Fruit fly (Drosophila melanogaster) whole organism, embryonic: Measurements from ENCODE around the gene Rtnl1.

Experiments used
- Blimp-1 ChIP-seq: fragments of 200-800 bp; sonication (Bioruptor generic); optimal IDR thresholded peaks from 3 replicates; lab custom pipeline; 2018; ENCODE audit warnings: missing biosample characterization, missing genetic modification characterization, mild to moderate bottlenecking, moderate library complexity, missing genetic modification reagents
- CG10654 ChIP-seq: fragments of 200-800 bp; sonication (Bioruptor generic); optimal IDR thresholded peaks from 2 replicates; lab custom pipeline; 2016; ENCODE audit warnings: missing biosample characterization, missing genetic modification characterization
- CG10979 ChIP-seq: fragments of 200-800 bp; sonication (Bioruptor generic); optimal IDR thresholded peaks from 2 replicates; lab custom pipeline; 2018; ENCODE audit warnings: missing biosample characterization, mild to moderate bottlenecking, missing genetic modification characterization, moderate library complexity
- CG12942 ChIP-seq: fragments of 200-800 bp; sonication (Bioruptor generic); optimal IDR thresholded peaks from 3 replicates; lab custom pipeline; 2016; ENCODE audit warnings: missing biosample characterization, missing genetic modification characterization
- CG14014 ChIP-seq: fragments of 200-800 bp; sonication (Bioruptor generic); IDR thresholded peaks from 2 replicates; pipeline ENCODE4 v1.3.6; 2022; ENCODE audit warnings: missing biosample characterization, missing genetic modification characterization
- CG14050 ChIP-seq: fragments of 200-800 bp; sonication (Bioruptor generic); IDR thresholded peaks from 3 replicates; pipeline ENCODE4 v1.3.6; 2022; ENCODE audit warnings: missing biosample characterization, missing genetic modification characterization
- CG14860 ChIP-seq: fragments of 200-800 bp; sonication (Bioruptor generic); IDR thresholded peaks from 3 replicates; pipeline ENCODE4 v1.3.6; 2022; ENCODE audit warnings: missing biosample characterization, missing genetic modification characterization; ENCODE audit not compliant: partially characterized antibody
- CG16779 ChIP-seq: fragments of 200-800 bp; sonication (Bioruptor generic); IDR thresholded peaks from 2 replicates; pipeline ENCODE4 v1.3.6; 2022; ENCODE audit warnings: missing biosample characterization, missing genetic modification characterization
- CG16815 ChIP-seq: fragments of 200-800 bp; sonication (Bioruptor generic); optimal IDR thresholded peaks from 3 replicates; lab custom pipeline; 2017; ENCODE audit warnings: missing biosample characterization, mild to moderate bottlenecking, missing genetic modification characterization
- CG18619 ChIP-seq: fragments of 200-800 bp; sonication (Bioruptor generic); optimal IDR thresholded peaks from 3 replicates; lab custom pipeline; 2017; ENCODE audit warnings: missing biosample characterization, mild to moderate bottlenecking, missing genetic modification characterization
- CG31441 ChIP-seq: fragments of 200-800 bp; sonication (Bioruptor generic); IDR thresholded peaks from 2 replicates; pipeline ENCODE4 v1.3.6; 2022; ENCODE audit warnings: missing biosample characterization, missing genetic modification characterization
- CG32772 ChIP-seq: fragments of 200-800 bp; sonication (Bioruptor generic); IDR thresholded peaks from 2 replicates; pipeline ENCODE4 v1.3.6; 2022; ENCODE audit warnings: missing biosample characterization, missing genetic modification characterization
- CG8765 ChIP-seq: fragments of 200-800 bp; sonication (Bioruptor generic); IDR thresholded peaks from 2 replicates; pipeline ENCODE4 v1.3.6; 2022; ENCODE audit warnings: missing biosample characterization, missing genetic modification characterization
- CG8924 ChIP-seq: fragments of 200-800 bp; optimal IDR thresholded peaks from 3 replicates; lab custom pipeline; 2019; ENCODE audit warnings: missing biosample characterization, mild to moderate bottlenecking, missing genetic modification characterization, moderate library complexity
- CG9797 ChIP-seq: fragments of 200-800 bp; sonication (Bioruptor generic); optimal IDR thresholded peaks from 3 replicates; lab custom pipeline; 2018; ENCODE audit warnings: missing biosample characterization, mild to moderate bottlenecking, missing genetic modification characterization
- Camta ChIP-seq: fragments of 200-800 bp; sonication (Bioruptor generic); optimal IDR thresholded peaks from 2 replicates; lab custom pipeline; 2016; ENCODE audit warnings: missing biosample characterization, missing genetic modification characterization
- Dek ChIP-seq: fragments of 200-800 bp; sonication (Bioruptor generic); optimal IDR thresholded peaks from 3 replicates; lab custom pipeline; 2019; ENCODE audit warnings: missing biosample characterization, mild to moderate bottlenecking, missing genetic modification characterization, moderate library complexity
- Doc2 ChIP-seq: fragments of 200-800 bp; sonication (Bioruptor generic); IDR thresholded peaks from 2 replicates; pipeline ENCODE4 v1.3.6; 2022; ENCODE audit warnings: missing biosample characterization, missing genetic modification characterization
- Dref ChIP-seq: fragments of 200-800 bp; sonication (Bioruptor generic); IDR thresholded peaks from 2 replicates; pipeline ENCODE4 v1.3.6; 2022; ENCODE audit warnings: missing biosample characterization, missing genetic modification characterization
- Fer3 ChIP-seq: fragments of 200-800 bp; sonication (Bioruptor generic); optimal IDR thresholded peaks from 2 replicates; lab custom pipeline; 2018; ENCODE audit warnings: missing biosample characterization, mild to moderate bottlenecking, missing genetic modification characterization, moderate library complexity
- Gsc ChIP-seq: fragments of 200-800 bp; sonication (Bioruptor generic); IDR thresholded peaks from 2 replicates; pipeline ENCODE4 v1.3.6; 2022; ENCODE audit warnings: missing biosample characterization, missing genetic modification characterization
- HHEX ChIP-seq: fragments of 200-800 bp; sonication (Bioruptor generic); optimal IDR thresholded peaks from 3 replicates; lab custom pipeline; 2017; ENCODE audit warnings: missing biosample characterization, mild to moderate bottlenecking, missing genetic modification characterization, missing genetic modification reagents
- HLH3B ChIP-seq: fragments of 200-800 bp; sonication (Bioruptor generic); IDR thresholded peaks from 2 replicates; pipeline ENCODE4 v1.3.6; 2022; ENCODE audit warnings: missing biosample characterization, missing genetic modification characterization
- HLH4C ChIP-seq: fragments of 200-800 bp; sonication (Bioruptor generic); IDR thresholded peaks from 3 replicates; pipeline ENCODE4 v1.3.6; 2022; ENCODE audit warnings: missing biosample characterization, missing genetic modification characterization; ENCODE audit not compliant: partially characterized antibody
- Hmx ChIP-seq: fragments of 200-800 bp; sonication (Bioruptor generic); optimal IDR thresholded peaks from 2 replicates; lab custom pipeline; 2016; ENCODE audit warnings: missing biosample characterization, missing genetic modification characterization
- Lpt ChIP-seq: fragments of >200 bp; optimal IDR thresholded peaks from 2 replicates; lab custom pipeline; 2018; ENCODE audit warnings: missing biosample characterization, missing genetic modification characterization
- Ptx1 ChIP-seq: fragments of 200-800 bp; sonication (Bioruptor generic); IDR thresholded peaks from 2 replicates; pipeline ENCODE4 v1.3.6; 2022; ENCODE audit warnings: missing biosample characterization, missing genetic modification characterization
- Rfx ChIP-seq: fragments of 200-800 bp; sonication (Bioruptor generic); IDR thresholded peaks from 2 replicates; pipeline ENCODE4 v1.3.6; 2022; ENCODE audit warnings: missing biosample characterization, missing genetic modification characterization
- Six4 ChIP-seq: fragments of 200-800 bp; sonication (Bioruptor generic); optimal IDR thresholded peaks from 2 replicates; lab custom pipeline; 2016; ENCODE audit warnings: missing biosample characterization, missing genetic modification characterization
- Trl ChIP-seq, 3 experiments: fragments of >200 bp in 2 of 3; fragments of 200-800 bp in 1 of 3; sonication (Bioruptor generic) in 1 of 3; optimal IDR thresholded peaks; 2 replicates in 1 of 3; 3 replicates in 2 of 3; lab custom pipeline; 2016 to 2017; ENCODE audit warnings: missing biosample characterization in 1 of 3, missing genetic modification characterization in 1 of 3
- Usf ChIP-seq: fragments of 200-800 bp; sonication (Bioruptor generic); optimal IDR thresholded peaks from 2 replicates; lab custom pipeline; 2017; ENCODE audit warnings: missing genotype, missing biosample characterization, missing genetic modification characterization
- ara ChIP-seq: fragments of 200-800 bp; sonication (Bioruptor generic); IDR thresholded peaks from 2 replicates; pipeline ENCODE4 v1.3.6; 2022; ENCODE audit warnings: missing biosample characterization, missing genetic modification characterization
- bsh ChIP-seq, 2 experiments: fragments of 200-800 bp; sonication (Bioruptor generic); optimal IDR thresholded peaks; 2 replicates each; lab custom pipeline; 2017 to 2018; ENCODE audit warnings: mild to moderate bottlenecking in 2 of 2, missing biosample characterization in 2 of 2, missing genetic modification characterization in 2 of 2, moderate library complexity in 1 of 2
- btn ChIP-seq: fragments of 200-800 bp; sonication (Bioruptor generic); optimal IDR thresholded peaks from 2 replicates; lab custom pipeline; 2016; ENCODE audit warnings: missing biosample characterization, missing genetic modification characterization
- chm ChIP-seq: fragments of 200-800 bp; sonication (Bioruptor generic); IDR thresholded peaks from 2 replicates; pipeline ENCODE4 v1.3.6; 2022; ENCODE audit warnings: missing biosample characterization, missing genetic modification characterization
- corto ChIP-seq: fragments of 200-800 bp; sonication (Bioruptor generic); optimal IDR thresholded peaks from 2 replicates; lab custom pipeline; 2016; ENCODE audit warnings: missing biosample characterization, mild to moderate bottlenecking, missing genetic modification characterization, moderate library complexity
- dmrt11E ChIP-seq: fragments of 200-800 bp; sonication (Bioruptor generic); optimal IDR thresholded peaks from 3 replicates; lab custom pipeline; 2018; ENCODE audit warnings: missing biosample characterization, mild to moderate bottlenecking, missing genetic modification characterization, moderate library complexity
- fd3F ChIP-seq: fragments of 200-800 bp; sonication (Bioruptor generic); optimal IDR thresholded peaks from 2 replicates; lab custom pipeline; 2018; ENCODE audit warnings: missing biosample characterization, mild to moderate bottlenecking, missing genetic modification characterization, moderate library complexity
- gt ChIP-seq: fragments of 200-800 bp; sonication (Bioruptor generic); IDR thresholded peaks from 2 replicates; pipeline ENCODE4 v1.3.6; 2022; ENCODE audit warnings: missing biosample characterization, missing genetic modification characterization
- ken ChIP-seq: fragments of 200-800 bp; sonication (Bioruptor generic); IDR thresholded peaks from 3 replicates; pipeline ENCODE4 v1.3.6; 2022; ENCODE audit warnings: missing biosample characterization, missing genetic modification characterization
- luna ChIP-seq: fragments of 200-800 bp; sonication (Bioruptor generic); optimal IDR thresholded peaks from 2 replicates; lab custom pipeline; 2016; ENCODE audit warnings: missing biosample characterization, missing genetic modification characterization
- mirr ChIP-seq: fragments of 200-800 bp; sonication (Bioruptor generic); optimal IDR thresholded peaks from 3 replicates; lab custom pipeline; 2018; ENCODE audit warnings: missing biosample characterization, mild to moderate bottlenecking, missing genetic modification characterization
- phol ChIP-seq: fragments of 200-800 bp; sonication (Bioruptor generic); optimal IDR thresholded peaks from 3 replicates; lab custom pipeline; 2018; ENCODE audit warnings: missing biosample characterization, mild to moderate bottlenecking, missing genetic modification characterization, moderate library complexity
- sc ChIP-seq, 3 experiments: fragments of >200 bp in 2 of 3; fragments of 200-800 bp in 1 of 3; sonication (Bioruptor generic) in 1 of 3; optimal IDR thresholded peaks; 2 replicates in 2 of 3; 3 replicates in 1 of 3; lab custom pipeline; 2017; ENCODE audit warnings: mild to moderate bottlenecking in 1 of 3, missing biosample characterization in 1 of 3, missing genetic modification characterization in 1 of 3, missing genetic modification reagents in 1 of 3
- schlank ChIP-seq: fragments of 200-800 bp; sonication (Bioruptor generic); optimal IDR thresholded peaks from 2 replicates; lab custom pipeline; 2018; ENCODE audit warnings: missing biosample characterization, mild to moderate bottlenecking, missing genetic modification characterization
- sens ChIP-seq: fragments of 200-800 bp; sonication (Bioruptor generic); peaks from one replicate; lab custom pipeline; 2016; ENCODE audit warnings: missing biosample characterization, missing genetic modification characterization
- ssp ChIP-seq: fragments of 200-800 bp; sonication (Bioruptor generic); IDR thresholded peaks from 2 replicates; pipeline ENCODE4 v1.3.6; 2022; ENCODE audit warnings: missing biosample characterization, missing genetic modification characterization
- wor ChIP-seq: fragments of 200-800 bp; sonication (Bioruptor generic); IDR thresholded peaks from 2 replicates; pipeline ENCODE4 v1.3.6; 2022; ENCODE audit warnings: missing biosample characterization, missing genetic modification characterization

Gene Rtnl1

dm6 chr2L:5044892-5045619 lies 35.5 kb upstream of the Rtnl1 start (continued):
- TF ChIP-seq CG10654 (GFP tag; lab: Kevin White, UChicago) (peak; percentile 14), wor (GFP tag; lab: Robert Waterston, UW) (no peak), HLH3B (GFP tag; lab: Robert Waterston, UW) (peak; percentile 25), Hmx (no peak), ara (GFP tag; lab: Robert Waterston, UW) (peak; percentile 53; the same call in 1 of the 2 replicates), CG14860 (GFP tag; lab: Robert Waterston, UW) (no peak), gt (GFP tag; lab: Robert Waterston, UW) (no peak), Doc2 (GFP tag; lab: Robert Waterston, UW) (no peak), HLH4C (no peak), dmrt11E (tag; lab: Kevin White, UChicago) (peak; percentile 31), luna (no peak), Fer3 (tag; lab: Kevin White, UChicago) (peak; percentile 21), Six4 (no peak)

- TF ChIP-seq Dek (no peak), Camta (GFP tag; lab: Kevin White, UChicago) (no peak), HLH4C (no peak), corto (no peak), CG31441 (no peak), bsh (GFP tag; optimal IDR thresholded peaks at IDR 0.05; lab: Kevin White, UChicago) (no peak), chm (GFP tag; lab: Robert Waterston, UW) (peak; percentile 53), ken (GFP tag; lab: Robert Waterston, UW) (peak; percentile 12; the same call in 1 of the 3 replicates), Rfx (GFP tag; lab: Robert Waterston, UW) (peak; percentile 6; the same call in 1 of the 2 replicates), CG14014 (no peak; the same call in 1 of the 2 replicates), CG14050 (no peak), mirr (GFP tag; lab: Kevin White, UChicago) (no peak), fd3F (GFP tag; lab: Kevin White, UChicago) (no peak), CG10979 (tag; lab: Kevin White, UChicago) (no peak), CG16779 (GFP tag; lab: Robert Waterston, UW) (no peak), Blimp-1 (GFP tag; lab: Kevin White, UChicago) (peak; percentile 42), CG8924 (tag; lab: Kevin White, UChicago) (no peak), HHEX (GFP tag; lab: Kevin White, UChicago) (no peak), Trl (optimal IDR thresholded peaks at IDR 0.05; lab: Kevin White, UChicago) (no peak), Trl (GFP tag; optimal IDR thresholded peaks at IDR 0.05; lab: Kevin White, UChicago) (no peak), wor (GFP tag; lab: Robert Waterston, UW) (no peak), sc (optimal IDR thresholded peaks at IDR 0.05; lab: Kevin White, UChicago) (no peak), sc (GFP tag; optimal IDR thresholded peaks at IDR 0.05; lab: Kevin White, UChicago) (no peak), CG12942 (no peak), ssp (GFP tag; lab: Robert Waterston, UW) (no peak), CG9797 (no peak), sens (peak; percentile 17), CG32772 (peak; percentile 27; the same call in 1 of the 2 replicates), Lpt (no peak), Gsc (no peak), CG18619 (GFP tag; lab: Kevin White, UChicago) (no peak), phol (no peak), CG8765 (GFP tag; lab: Robert Waterston, UW) (no peak), CG16815 (no peak), btn (GFP tag; lab: Kevin White, UChicago) (peak; percentile 13), schlank (tag; lab: Kevin White, UChicago) (no peak), Usf (GFP tag; lab: Kevin White, UChicago) (no peak), Ptx1 (GFP tag; lab: Robert Waterston, UW) (0 out of 2 replicates have a peak, but pooled peaks have one; percentile 7), Dref (GFP tag; lab: Robert Waterston, UW) (no peak)
Observed at dm6 chr2L:5044361-5044891, 34.9 kb upstream of the Rtnl1 start, which contains the start of gene CG31650. Gene CG31650 (minus strand): TSS chr2L:5044712.
